Worm (Caenorhabditis elegans): ENCODE measurements around the gene F21D5.3.

F21D5.3 gene

DNA sequence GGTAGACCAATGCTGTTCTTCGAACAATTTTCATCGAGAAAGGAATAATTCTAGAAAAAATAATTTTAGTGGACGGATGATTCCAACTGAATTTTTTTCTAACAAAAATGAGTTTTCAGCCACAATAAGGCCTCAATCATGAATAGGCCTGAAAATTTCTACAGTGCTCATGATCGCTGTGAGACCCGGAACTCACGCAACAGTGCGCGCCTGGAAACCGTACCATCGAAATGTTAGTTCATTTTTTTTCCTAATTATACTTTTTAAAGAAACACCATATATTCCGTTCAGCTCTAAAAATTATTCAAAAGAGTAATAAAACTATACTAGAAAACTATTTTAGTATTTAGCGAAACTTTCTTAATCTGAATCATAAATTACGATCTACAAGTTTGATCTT is 5.7 kb upstream of the F21D5.3 start:
- TF ChIP-seq ceh-48 (tag; optimal IDR thresholded peaks at IDR 0.05) = no peak
- TF ChIP-seq syd-9 (tag; optimal IDR thresholded peaks at IDR 0.05) = no peak
- TF ChIP-seq ref-2 (tag; optimal IDR thresholded peaks at IDR 0.05) = no peak
- TF ChIP-seq lin-11 (tag; optimal IDR thresholded peaks at IDR 0.05) = no peak
- no peak for TF ChIP-seq ttx-3 (tag; optimal IDR thresholded peaks at IDR 0.05)
- TF ChIP-seq dve-1 (tag; optimal IDR thresholded peaks at IDR 0.05) = no peak
- no peak for TF ChIP-seq Y22D7AL.16 (tag; optimal IDR thresholded peaks at IDR 0.05)
- TF ChIP-seq unc-86 (tag; optimal IDR thresholded peaks at IDR 0.05) = no peak
- TF ChIP-seq nhr-11 (tag; optimal IDR thresholded peaks at IDR 0.05) = no peak
- TF ChIP-seq ets-4 (tag; optimal IDR thresholded peaks at IDR 0.05) = no peak
- no peak for TF ChIP-seq fkh-6 (tag; optimal IDR thresholded peaks at IDR 0.05)
- TF ChIP-seq ceh-24 (tag; optimal IDR thresholded peaks at IDR 0.05) = no peak
- TF ChIP-seq sox-2 (GFP tag; IDR thresholded peaks at IDR 0.05) = no peak
- no peak for TF ChIP-seq ceh-45 (GFP tag; IDR thresholded peaks at IDR 0.05)
- no peak for TF ChIP-seq ceh-22 (tag; optimal IDR thresholded peaks at IDR 0.05)

- TF ChIP-seq hlh-6 (tag; optimal IDR thresholded peaks at IDR 0.05) = no peak
Observed at ce11 chrIV:8725345-8725744, 5.3 kb upstream of the F21D5.3 start, which contains the start of gene pgm-3. Gene pgm-3 (plus strand): TSS chrIV:8725722.

DNA sequence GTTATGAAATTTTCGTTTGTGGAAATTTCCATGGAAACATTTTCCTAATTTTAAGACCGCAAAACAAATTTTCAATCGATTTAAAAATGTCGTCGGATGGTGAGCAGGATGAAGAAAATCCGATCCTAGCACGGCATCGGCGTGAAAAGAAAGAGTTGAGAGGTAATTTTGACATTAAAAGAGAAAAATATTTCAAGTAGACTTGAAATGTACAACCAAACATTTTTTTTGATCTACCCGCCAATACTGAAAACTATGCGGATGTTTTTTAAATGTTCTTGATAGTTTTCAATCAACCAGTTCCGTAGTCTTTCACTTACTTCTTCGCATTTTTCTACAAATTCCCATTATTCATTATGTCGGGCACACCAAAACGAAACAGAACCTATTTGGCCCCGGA is 2.5 kb upstream of the F21D5.3 start, which contains the start of gene otub-3:
Gene otub-3 (plus strand): TSS at position 56 of the 400 bp plus-strand sequence.
- no peak for TF ChIP-seq ceh-24 (tag; optimal IDR thresholded peaks at IDR 0.05)
- TF ChIP-seq ceh-6 (GFP tag; optimal IDR thresholded peaks at IDR 0.05) = no peak
- TF ChIP-seq T23F11.4 (GFP tag; optimal IDR thresholded peaks at IDR 0.05) = no peak
- TF ChIP-seq hlh-6 (tag; optimal IDR thresholded peaks at IDR 0.05) = no peak
- no peak for TF ChIP-seq pax-1 (tag; optimal IDR thresholded peaks at IDR 0.05)
- no peak for TF ChIP-seq C08G9.2 (tag; optimal IDR thresholded peaks at IDR 0.05)
- no peak for TF ChIP-seq hlh-30 (tag; optimal IDR thresholded peaks at IDR 0.05; ENCODE audit: insufficient read depth)
- TF ChIP-seq tbx-7 (tag; optimal IDR thresholded peaks at IDR 0.05) = no peak
- no peak for TF ChIP-seq ttx-3 (tag; optimal IDR thresholded peaks at IDR 0.05)

DNA sequence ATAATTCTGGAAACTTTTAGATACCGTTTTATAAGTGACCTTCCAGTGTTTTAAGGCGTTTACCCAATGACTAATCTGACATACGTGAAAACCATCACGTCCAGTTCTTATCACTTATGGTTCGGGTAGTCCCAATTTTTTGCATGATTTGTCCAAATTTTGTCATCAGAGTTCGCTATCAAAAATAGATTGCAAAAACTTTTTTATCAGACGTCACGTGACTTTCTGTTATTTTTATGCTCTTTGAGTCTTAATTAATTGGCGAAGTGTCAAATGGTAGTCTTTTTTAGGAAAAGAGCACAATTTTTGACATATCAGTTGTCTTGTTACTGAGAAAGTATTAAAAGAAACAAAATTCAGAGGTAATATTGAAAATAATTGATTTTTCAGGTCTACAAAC is 979 bp upstream of the F21D5.3 start:
- peak; percentile 56 for TF ChIP-seq hlh-30 (tag; optimal IDR thresholded peaks at IDR 0.05; ENCODE audit: insufficient read depth)
- no peak for TF ChIP-seq pat-9 (tag; optimal IDR thresholded peaks at IDR 0.05)
- TF ChIP-seq ceh-18 (tag; optimal IDR thresholded peaks at IDR 0.05) = no peak
- TF ChIP-seq fax-1 (tag; optimal IDR thresholded peaks at IDR 0.05) = no peak
- TF ChIP-seq ceh-31 (tag; optimal IDR thresholded peaks at IDR 0.05) = no peak

DNA sequence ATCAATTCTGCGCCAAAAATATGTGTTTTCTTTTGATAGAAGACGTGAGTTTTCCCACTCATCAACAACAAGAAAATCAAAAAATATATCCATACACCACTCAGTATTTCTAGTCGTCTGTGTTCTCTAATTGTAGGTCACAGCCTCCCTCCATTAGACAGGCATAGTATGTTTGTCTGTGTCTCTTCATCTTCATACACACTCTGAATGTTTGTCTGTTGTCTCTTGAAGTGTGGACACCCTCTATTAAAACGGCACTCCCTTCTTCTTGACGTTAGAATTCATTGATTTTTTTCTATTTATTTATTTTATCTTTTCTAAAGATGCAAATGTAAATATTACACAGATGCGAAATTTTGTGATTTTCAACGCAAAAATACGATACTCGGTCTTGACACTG is 6.7 kb downstream of the F21D5.3 start:
- TF ChIP-seq fax-1 (tag; optimal IDR thresholded peaks at IDR 0.05) = no peak
- TF ChIP-seq nfya-1 (tag; optimal IDR thresholded peaks at IDR 0.05) = peak; percentile 66
- peak; percentile 31 for TF ChIP-seq ceh-48 (tag; optimal IDR thresholded peaks at IDR 0.05)

ce11 chrIV:8737787-8738186 is 7.2 kb downstream of the F21D5.3 start, which contains the start of gene F21D5.4:
Gene F21D5.4 (plus strand): TSS chrIV:8738087.
- TF ChIP-seq pag-3 (tag; optimal IDR thresholded peaks at IDR 0.05; ENCODE audit: borderline replicate concordance) = no peak
- TF ChIP-seq ceh-34 (tag; optimal IDR thresholded peaks at IDR 0.05) = no peak
- no peak for TF ChIP-seq T23F11.4 (GFP tag; optimal IDR thresholded peaks at IDR 0.05)
- no peak for TF ChIP-seq ceh-2 (tag; optimal IDR thresholded peaks at IDR 0.05)
- TF ChIP-seq rnt-1 (tag; optimal IDR thresholded peaks at IDR 0.05) = no peak
- TF ChIP-seq nhr-232 (tag; optimal IDR thresholded peaks at IDR 0.05) = no peak
- TF ChIP-seq ceh-31 (tag; optimal IDR thresholded peaks at IDR 0.05) = no peak
- TF ChIP-seq hlh-8 (tag; optimal IDR thresholded peaks at IDR 0.05) = no peak
- no peak for TF ChIP-seq gmeb-2 (tag; optimal IDR thresholded peaks at IDR 0.05)
